Fruit fly (Drosophila melanogaster) whole organism, prepupa: ENCODE measurements around the gene CG10804.

Experiments used
- CG10669 ChIP-seq: fragments of 200-800 bp; sonication (Bioruptor generic); optimal IDR thresholded peaks from 3 replicates; lab custom pipeline; 2018; ENCODE audit warnings: missing biosample characterization, mild to moderate bottlenecking, missing genetic modification characterization, moderate library complexity
- CG11294 ChIP-seq: fragments of 200-800 bp; sonication (Bioruptor generic); IDR thresholded peaks from 2 replicates; pipeline ENCODE4 v1.3.6; 2022; ENCODE audit warnings: missing biosample characterization, missing genetic modification characterization
- CG11902 ChIP-seq: fragments of 200-800 bp; sonication (Bioruptor generic); optimal IDR thresholded peaks from 3 replicates; lab custom pipeline; 2016; ENCODE audit warnings: missing biosample characterization, missing genetic modification characterization
- CG15336 ChIP-seq: fragments of 200-800 bp; sonication (Bioruptor generic); IDR thresholded peaks from 2 replicates; pipeline ENCODE4 v1.3.6; 2022; ENCODE audit warnings: missing biosample characterization, missing genetic modification characterization
- CG1621 ChIP-seq: fragments of 200-800 bp; sonication (Bioruptor generic); optimal IDR thresholded peaks from 3 replicates; lab custom pipeline; 2018; ENCODE audit warnings: missing biosample characterization, mild to moderate bottlenecking, missing genetic modification characterization
- CG16779 ChIP-seq: fragments of 200-800 bp; sonication (Bioruptor generic); optimal IDR thresholded peaks from 3 replicates; lab custom pipeline; 2017; ENCODE audit warnings: missing biosample characterization, mild to moderate bottlenecking, missing genetic modification characterization
- CG31627 ChIP-seq: fragments of 200-800 bp; sonication (Bioruptor generic); optimal IDR thresholded peaks from 3 replicates; lab custom pipeline; 2016; ENCODE audit warnings: missing biosample characterization, missing genetic modification characterization
- CG32006 ChIP-seq: fragments of 200-800 bp; sonication (Bioruptor generic); optimal IDR thresholded peaks from 3 replicates; lab custom pipeline; 2017; ENCODE audit warnings: missing biosample characterization, mild to moderate bottlenecking, missing genetic modification characterization
- CG34406 ChIP-seq: fragments of 200-800 bp; sonication (Bioruptor generic); optimal IDR thresholded peaks from 3 replicates; lab custom pipeline; 2016; ENCODE audit warnings: missing biosample characterization, missing genetic modification characterization
- CG3919 ChIP-seq: fragments of 200-800 bp; sonication (Bioruptor generic); optimal IDR thresholded peaks from 3 replicates; lab custom pipeline; 2016; ENCODE audit warnings: missing biosample characterization, missing genetic modification characterization
- CG4318 ChIP-seq: fragments of 200-800 bp; sonication (Bioruptor generic); optimal IDR thresholded peaks from 3 replicates; lab custom pipeline; 2017; ENCODE audit warnings: missing biosample characterization, mild to moderate bottlenecking, missing genetic modification characterization
- CG6163 ChIP-seq: fragments of 200-800 bp; sonication (Bioruptor generic); IDR thresholded peaks from 3 replicates; pipeline ENCODE4 v1.3.6; 2022; ENCODE audit warnings: missing biosample characterization, missing genetic modification characterization
- CG6276 ChIP-seq: fragments of 200-800 bp; sonication (Bioruptor generic); optimal IDR thresholded peaks from 2 replicates; lab custom pipeline; 2017; ENCODE audit warnings: missing biosample characterization, mild to moderate bottlenecking, missing genetic modification characterization
- CG6808 ChIP-seq: fragments of 200-800 bp; sonication (Bioruptor generic); optimal IDR thresholded peaks from 3 replicates; lab custom pipeline; 2017; ENCODE audit warnings: missing biosample characterization, missing genetic modification characterization, mild to moderate bottlenecking, moderate library complexity, missing genetic modification reagents
- CG8119 ChIP-seq: fragments of 200-800 bp; sonication (Bioruptor generic); IDR thresholded peaks from 3 replicates; pipeline ENCODE4 v1.3.6; 2022; ENCODE audit warnings: missing biosample characterization, missing genetic modification characterization
- CG8319 ChIP-seq: fragments of 200-800 bp; sonication (Bioruptor generic); optimal IDR thresholded peaks from 3 replicates; lab custom pipeline; 2016; ENCODE audit warnings: missing biosample characterization, missing genetic modification characterization
- CG8632 ChIP-seq: fragments of 200-800 bp; sonication (Bioruptor generic); optimal IDR thresholded peaks from 3 replicates; lab custom pipeline; 2016; ENCODE audit warnings: missing biosample characterization, missing genetic modification characterization
- CG9139 ChIP-seq: fragments of 200-800 bp; sonication (Bioruptor generic); optimal IDR thresholded peaks from 3 replicates; lab custom pipeline; 2017; ENCODE audit warnings: missing biosample characterization, mild to moderate bottlenecking, missing genetic modification characterization
- Eip78C ChIP-seq: fragments of 200-800 bp; sonication (Bioruptor generic); peaks from one replicate; lab custom pipeline; 2016; ENCODE audit warnings: missing biosample characterization, missing genetic modification characterization
- Eip93F ChIP-seq: fragments of 200-800 bp; sonication (Bioruptor generic); optimal IDR thresholded peaks from 2 replicates; lab custom pipeline; 2016; ENCODE audit warnings: missing biosample characterization, mild to moderate bottlenecking, missing genetic modification characterization
- Ets96B ChIP-seq: fragments of 200-800 bp; optimal IDR thresholded peaks from 2 replicates; lab custom pipeline; 2019; ENCODE audit warnings: missing biosample characterization, mild to moderate bottlenecking, missing genetic modification characterization, moderate library complexity
- Gug ChIP-seq: fragments of 200-800 bp; sonication (Bioruptor generic); IDR thresholded peaks from 2 replicates; pipeline ENCODE4 v1.3.6; 2022; ENCODE audit warnings: missing biosample characterization, missing genetic modification characterization
- Hr4 ChIP-seq: fragments of 200-800 bp; sonication (Bioruptor generic); optimal IDR thresholded peaks from 3 replicates; lab custom pipeline; 2016; ENCODE audit warnings: missing biosample characterization, missing genetic modification characterization
- Lpt ChIP-seq: fragments of 200-800 bp; sonication (Bioruptor generic); optimal IDR thresholded peaks from 3 replicates; lab custom pipeline; 2016; ENCODE audit warnings: missing biosample characterization, missing genetic modification characterization
- Met ChIP-seq: fragments of 200-800 bp; sonication (Bioruptor generic); optimal IDR thresholded peaks from 3 replicates; lab custom pipeline; 2016; ENCODE audit warnings: missing biosample characterization, missing genetic modification characterization
- OdsH ChIP-seq: fragments of 200-800 bp; sonication (Bioruptor generic); optimal IDR thresholded peaks from 3 replicates; lab custom pipeline; 2016; ENCODE audit warnings: missing biosample characterization, missing genetic modification characterization
- Sox14 ChIP-seq: fragments of 200-800 bp; sonication (Bioruptor generic); optimal IDR thresholded peaks from 3 replicates; lab custom pipeline; 2016; ENCODE audit warnings: missing biosample characterization, missing genetic modification characterization
- Sox15 ChIP-seq: fragments of 200-800 bp; sonication (Bioruptor generic); optimal IDR thresholded peaks from 3 replicates; lab custom pipeline; 2016; ENCODE audit warnings: missing biosample characterization, missing genetic modification characterization
- achi ChIP-seq: fragments of 200-800 bp; sonication (Bioruptor generic); optimal IDR thresholded peaks from 3 replicates; lab custom pipeline; 2016; ENCODE audit warnings: missing biosample characterization, missing genetic modification characterization
- acj6 ChIP-seq: fragments of 200-800 bp; sonication (Bioruptor generic); optimal IDR thresholded peaks from 3 replicates; lab custom pipeline; 2016; ENCODE audit warnings: missing biosample characterization, missing genetic modification characterization
- cyc ChIP-seq: fragments of 200-800 bp; sonication (Bioruptor generic); optimal IDR thresholded peaks from 3 replicates; lab custom pipeline; 2016; ENCODE audit warnings: missing biosample characterization, missing genetic modification characterization
- dac ChIP-seq: fragments of 200-800 bp; sonication (Bioruptor generic); optimal IDR thresholded peaks from 2 replicates; lab custom pipeline; 2017; ENCODE audit warnings: missing biosample characterization, mild to moderate bottlenecking, missing genetic modification characterization
- dsx ChIP-seq: fragments of 200-800 bp; optimal IDR thresholded peaks from 3 replicates; lab custom pipeline; 2019; ENCODE audit warnings: missing biosample characterization, mild to moderate bottlenecking, missing genetic modification characterization, moderate library complexity; ENCODE audit not compliant: poor library complexity, severe bottlenecking
- eg ChIP-seq: fragments of 200-800 bp; sonication (Bioruptor generic); IDR thresholded peaks from 3 replicates; pipeline ENCODE4 v1.3.6; 2022; ENCODE audit warnings: missing biosample characterization, missing genetic modification characterization
- fd59A ChIP-seq: fragments of 200-800 bp; sonication (Bioruptor generic); optimal IDR thresholded peaks from 2 replicates; lab custom pipeline; 2017; ENCODE audit warnings: missing biosample characterization, mild to moderate bottlenecking, missing genetic modification characterization, missing genetic modification reagents
- net ChIP-seq: fragments of 200-800 bp; sonication (Bioruptor generic); optimal IDR thresholded peaks from 3 replicates; lab custom pipeline; 2016; ENCODE audit warnings: missing biosample characterization, missing genetic modification characterization
- pdm3 ChIP-seq: fragments of 200-800 bp; sonication (Bioruptor generic); optimal IDR thresholded peaks from 3 replicates; lab custom pipeline; 2016; ENCODE audit warnings: missing biosample characterization, missing genetic modification characterization
- salr ChIP-seq, 2 experiments: fragments of 200-800 bp; sonication (Bioruptor generic); optimal IDR thresholded peaks; 3 replicates each; lab custom pipeline; 2016 to 2018; ENCODE audit warnings: missing biosample characterization in 2 of 2, missing genetic modification characterization in 2 of 2, mild to moderate bottlenecking in 1 of 2
- spab ChIP-seq: fragments of 200-800 bp; sonication (Bioruptor generic); optimal IDR thresholded peaks from 2 replicates; lab custom pipeline; 2017; ENCODE audit warnings: missing biosample characterization, mild to moderate bottlenecking, missing genetic modification characterization, missing genetic modification reagents
- topi ChIP-seq: fragments of 200-800 bp; sonication (Bioruptor generic); optimal IDR thresholded peaks from 3 replicates; lab custom pipeline; 2016; ENCODE audit warnings: missing biosample characterization, missing genetic modification characterization
- vri ChIP-seq: fragments of 200-800 bp; sonication (Bioruptor generic); optimal IDR thresholded peaks from 3 replicates; lab custom pipeline; 2016; ENCODE audit warnings: missing biosample characterization, mild to moderate bottlenecking, missing genetic modification characterization

The CG10804 gene

dm6 chrX:3457518-3457917 lies 24.6 kb downstream of the CG10804 start:
- TF ChIP-seq cyc (GFP tag; lab: Kevin White, UChicago) (no peak), CG1621 (tag; lab: Kevin White, UChicago) (no peak), CG16779 (tag; lab: Kevin White, UChicago) (no peak), CG8319 (no peak), CG6163 (0 out of 3 replicates have a peak, but pooled peaks have one; percentile 11), eg (GFP tag; lab: Robert Waterston, UW) (peak; percentile 53; the same call in 1 of the 3 replicates), CG8119 (GFP tag; lab: Robert Waterston, UW) (0 out of 3 replicates have a peak, but pooled peaks have one; percentile 19), Sox15 (no peak), CG11294 (GFP tag; lab: Robert Waterston, UW) (peak; percentile 23; the same call in 1 of the 2 replicates), CG15336 (GFP tag; lab: Robert Waterston, UW) (peak; percentile 41; the same call in 1 of the 2 replicates), acj6 (no peak), Gug (GFP tag; lab: Robert Waterston, UW) (peak; percentile 36; the same call in 1 of the 2 replicates), fd59A (no peak), CG32006 (peak; percentile 35)

- TF ChIP-seq CG15336 (GFP tag; lab: Robert Waterston, UW) (peak; percentile 25; the same call in 1 of the 2 replicates), CG32006 (peak; percentile 44), CG4318 (GFP tag; lab: Kevin White, UChicago) (peak; percentile 14), CG8632 (GFP tag; lab: Kevin White, UChicago) (no peak), eg (GFP tag; lab: Robert Waterston, UW) (peak; percentile 44; the same call in 1 of the 3 replicates), spab (no peak)
- TF ChIP-seq, all 60 proteins: peak for 4
These were observed 26.6 kb downstream of the CG10804 start for dm6 chrX:3455431-3456001.

dm6 chrX:3454715-3455114 lies 27.4 kb downstream of the CG10804 start:
- TF ChIP-seq CG34406 (no peak), Lpt (GFP tag; lab: Kevin White, UChicago) (peak; percentile 47), CG6163 (peak; percentile 84), CG3919 (GFP tag; lab: Kevin White, UChicago) (peak; percentile 36), CG10669 (GFP tag; lab: Kevin White, UChicago) (no peak), CG6808 (GFP tag; lab: Kevin White, UChicago) (no peak), CG16779 (tag; lab: Kevin White, UChicago) (no peak), achi (GFP tag; lab: Kevin White, UChicago) (peak; percentile 43), eg (GFP tag; lab: Robert Waterston, UW) (peak; percentile 88), Hr4 (GFP tag; lab: Kevin White, UChicago) (peak; percentile 84), Gug (GFP tag; lab: Robert Waterston, UW) (peak; percentile 65), Eip93F (GFP tag; lab: Kevin White, UChicago) (no peak), OdsH (GFP tag; lab: Kevin White, UChicago) (peak; percentile 43), acj6 (peak; percentile 11), CG11902 (no peak), CG4318 (GFP tag; lab: Kevin White, UChicago) (peak; percentile 55), CG1621 (tag; lab: Kevin White, UChicago) (no peak), Met (GFP tag; lab: Kevin White, UChicago) (no peak), topi (GFP tag; lab: Kevin White, UChicago) (no peak), CG11294 (GFP tag; lab: Robert Waterston, UW) (peak; percentile 59; the same call in 1 of the 2 replicates), CG6276 (GFP tag; lab: Kevin White, UChicago) (peak; percentile 82), CG9139 (no peak), CG32006 (peak; percentile 83), Sox14 (GFP tag; lab: Kevin White, UChicago) (peak; percentile 22), Ets96B (tag; lab: Kevin White, UChicago) (no peak), dac (peak; percentile 61), vri (GFP tag; lab: Kevin White, UChicago) (no peak), net (peak; percentile 40), salr (GFP tag; optimal IDR thresholded peaks at IDR 0.05; lab: Kevin White, UChicago) (peak in 1 of 2 experiments; percentile 61), pdm3 (GFP tag; lab: Kevin White, UChicago) (peak; percentile 43), CG31627 (GFP tag; lab: Kevin White, UChicago) (no peak), dsx (GFP tag; lab: Kevin White, UChicago) (no peak), Eip78C (GFP tag; lab: Kevin White, UChicago) (peak; percentile 60), CG15336 (GFP tag; lab: Robert Waterston, UW) (peak; percentile 88), CG8632 (GFP tag; lab: Kevin White, UChicago) (no peak), CG8119 (GFP tag; lab: Robert Waterston, UW) (peak; percentile 86)
